Worm (Caenorhabditis elegans): ENCODE data around the gene skr-16.
A peak's percentile ranks its signal among the peaks of the same experiment; 100 is the strongest.

Gene skr-16

DNA sequence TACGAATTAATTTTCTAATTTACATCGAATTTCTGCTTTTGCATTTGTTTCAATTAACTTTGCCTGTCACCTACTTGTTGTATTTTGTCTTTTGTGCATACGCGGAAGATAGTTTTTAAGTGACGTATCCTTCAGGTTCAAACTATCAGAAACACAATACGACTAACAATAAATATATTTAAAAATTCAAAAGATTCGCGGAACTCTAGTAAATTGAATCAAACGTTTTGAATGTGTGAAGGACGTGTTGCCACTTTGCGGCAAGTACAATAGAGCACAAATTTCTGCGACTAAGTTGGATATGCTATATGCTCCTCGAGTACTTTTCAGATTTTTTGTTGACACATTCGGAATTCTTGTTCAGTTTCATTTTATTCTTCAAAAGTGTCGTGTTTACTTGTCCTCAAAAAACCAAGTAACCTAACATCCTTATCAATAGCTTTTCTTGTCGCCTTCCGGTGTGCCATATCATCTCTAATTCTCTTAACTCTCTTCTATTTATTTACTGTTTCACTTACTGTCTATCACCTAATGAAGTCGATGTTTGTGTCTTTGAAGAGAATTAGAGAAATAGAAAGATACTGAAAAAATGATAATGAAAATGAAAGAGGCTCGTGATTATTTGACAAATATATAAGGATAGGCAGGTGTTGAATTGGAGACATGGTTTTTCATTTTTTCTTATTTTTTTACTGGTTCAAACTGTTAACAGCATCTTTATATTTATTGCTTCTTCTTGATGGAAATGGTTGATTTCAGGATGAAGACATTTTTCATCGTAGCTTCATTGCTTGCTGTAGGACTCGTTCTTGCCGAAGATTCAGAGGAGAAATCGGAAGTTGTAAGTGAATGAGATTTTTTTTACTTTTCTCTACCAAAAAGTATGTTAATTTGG is 20.3 kb downstream of the skr-16 start, which contains the start of gene srlf-7:
srlf-7 (plus strand) TSS at position 760 of the 895 bp plus-strand sequence.
- TF ChIP-seq swsn-7 (tag; optimal IDR thresholded peaks at IDR 0.05) = peak; percentile 2
- peak; percentile 9 for TF ChIP-seq lin-13 (GFP tag; optimal IDR thresholded peaks at IDR 0.05)
- TF ChIP-seq jun-1 (tag; optimal IDR thresholded peaks at IDR 0.05) = peak; percentile 66
- no peak for TF ChIP-seq alr-1 (tag; optimal IDR thresholded peaks at IDR 0.05; ENCODE audit: borderline replicate concordance)
- no peak for TF ChIP-seq nhr-237 (tag; optimal IDR thresholded peaks at IDR 0.05)
- no peak for TF ChIP-seq C04F5.9 (tag; optimal IDR thresholded peaks at IDR 0.05)
- TF ChIP-seq isw-1 (GFP tag; IDR thresholded peaks at IDR 0.05) = no peak
- no peak for TF ChIP-seq dsc-1 (tag; optimal IDR thresholded peaks at IDR 0.05)
- no peak for TF ChIP-seq nhr-11 (tag; optimal IDR thresholded peaks at IDR 0.05)
- TF ChIP-seq vab-15 (tag; optimal IDR thresholded peaks at IDR 0.05) = no peak
- no peak for TF ChIP-seq ceh-82 (tag; optimal IDR thresholded peaks at IDR 0.05)
- TF ChIP-seq fos-1 (tag; optimal IDR thresholded peaks at IDR 0.05) = peak; percentile 6
- TF ChIP-seq sup-37 (GFP tag; optimal IDR thresholded peaks at IDR 0.05) = no peak
- peak; percentile 58 for TF ChIP-seq nhr-77 (tag; optimal IDR thresholded peaks at IDR 0.05)
- no peak for TF ChIP-seq efl-3 (GFP tag; optimal IDR thresholded peaks at IDR 0.05)
- no peak for TF ChIP-seq ceh-88 (GFP tag; IDR thresholded peaks at IDR 0.05)
- no peak for TF ChIP-seq mdl-1 (tag; optimal IDR thresholded peaks at IDR 0.05)
- TF ChIP-seq tlp-1 (tag; optimal IDR thresholded peaks at IDR 0.05) = no peak
- TF ChIP-seq C34B4.2 (tag; optimal IDR thresholded peaks at IDR 0.05) = no peak
- TF ChIP-seq nhr-28 (tag; optimal IDR thresholded peaks at IDR 0.05) = no peak
- no peak for TF ChIP-seq egl-13 (tag; optimal IDR thresholded peaks at IDR 0.05)
- no peak for TF ChIP-seq unc-86 (tag; optimal IDR thresholded peaks at IDR 0.05)
- TF ChIP-seq nhr-20 (tag; optimal IDR thresholded peaks at IDR 0.05) = peak; percentile 84
- TF ChIP-seq nhr-47 (tag; optimal IDR thresholded peaks at IDR 0.05) = no peak
- TF ChIP-seq fkh-4 (tag; optimal IDR thresholded peaks at IDR 0.05; ENCODE audit: borderline replicate concordance) = no peak
- TF ChIP-seq nhr-71 (tag; optimal IDR thresholded peaks at IDR 0.05) = peak; percentile 78
- peak in 5 of 6 experiments; percentile 55 to 98 (median 90) for TF ChIP-seq elt-3 (tag; optimal IDR thresholded peaks at IDR 0.05)
- TF ChIP-seq hlh-4 (tag; optimal IDR thresholded peaks at IDR 0.05) = no peak
- TF ChIP-seq egl-27 (tag; optimal IDR thresholded peaks at IDR 0.05) = no peak
- TF ChIP-seq aly-2 (tag; optimal IDR thresholded peaks at IDR 0.05) = no peak
- TF ChIP-seq zag-1 (tag; optimal IDR thresholded peaks at IDR 0.05) = no peak
- TF ChIP-seq fkh-10 (GFP tag; optimal IDR thresholded peaks at IDR 0.05) = peak; percentile 54
- no peak for TF ChIP-seq ama-1 (optimal IDR thresholded peaks at IDR 0.05)
- no peak for TF ChIP-seq unc-62 (GFP tag; optimal IDR thresholded peaks at IDR 0.05)
- no peak for TF ChIP-seq F16B12.6 (tag; optimal IDR thresholded peaks at IDR 0.05)
- TF ChIP-seq lin-35 (GFP tag; optimal IDR thresholded peaks at IDR 0.05) = peak in 1 of 2 experiments; percentile 80
- TF ChIP-seq blmp-1 (tag; optimal IDR thresholded peaks at IDR 0.05) = peak; percentile 67
- no peak for TF ChIP-seq skn-1 (tag; optimal IDR thresholded peaks at IDR 0.05)
- no peak for TF ChIP-seq ztf-11 (tag; optimal IDR thresholded peaks at IDR 0.05)
- no peak for TF ChIP-seq ceh-90 (tag; optimal IDR thresholded peaks at IDR 0.05)
- TF ChIP-seq lir-3 (tag; optimal IDR thresholded peaks at IDR 0.05; ENCODE audit: poor library complexity) = no peak
- no peak for TF ChIP-seq nhr-84 (tag; optimal IDR thresholded peaks at IDR 0.05)
- no peak for TF ChIP-seq zip-4 (GFP tag; optimal IDR thresholded peaks at IDR 0.05)
- peak; percentile 86 for TF ChIP-seq nhr-85 (tag)
- peak in 1 of 2 experiments; percentile 31 for TF ChIP-seq lsy-2 (tag; optimal IDR thresholded peaks at IDR 0.05)
- peak; percentile 37 for TF ChIP-seq C16A3.4 (tag; optimal IDR thresholded peaks at IDR 0.05)
- TF ChIP-seq mab-9 (GFP tag; IDR thresholded peaks at IDR 0.05) = no peak
- TF ChIP-seq grh-1 (GFP tag; IDR thresholded peaks at IDR 0.05) = no peak
- no peak for TF ChIP-seq pag-3 (tag; optimal IDR thresholded peaks at IDR 0.05; ENCODE audit: borderline replicate concordance, insufficient read depth)
- peak in 1 of 2 experiments; percentile 25 for TF ChIP-seq efl-1 (optimal IDR thresholded peaks at IDR 0.05)
- TF ChIP-seq efl-1 (GFP tag; optimal IDR thresholded peaks at IDR 0.05 in 1 of 2) = no peak
- no peak for TF ChIP-seq rnt-1 (tag; optimal IDR thresholded peaks at IDR 0.05)
